Fruit fly (Drosophila melanogaster) whole organism, embryonic: ENCODE results near the gene CG6602.

Source experiments
- BEAF-32 ChIP-seq: fragments of 200-800 bp; sonication (Bioruptor generic); optimal IDR thresholded peaks from 3 replicates; lab custom pipeline; 2017; ENCODE audit warnings: missing biosample characterization, missing genetic modification characterization, mild to moderate bottlenecking, moderate library complexity, missing genetic modification reagents
- CG10543 ChIP-seq: fragments of 200-800 bp; sonication (Bioruptor generic); optimal IDR thresholded peaks from 3 replicates; lab custom pipeline; 2017; ENCODE audit warnings: missing biosample characterization, mild to moderate bottlenecking, missing genetic modification characterization, moderate library complexity
- CG11085 ChIP-seq: fragments of 200-800 bp; sonication (Bioruptor generic); IDR thresholded peaks from 2 replicates; pipeline ENCODE4 v1.3.6; 2022; ENCODE audit warnings: missing biosample characterization, missing genetic modification characterization
- CG11696 ChIP-seq: fragments of 200-800 bp; sonication (Bioruptor generic); IDR thresholded peaks from 2 replicates; pipeline ENCODE4 v1.3.6; 2022; ENCODE audit warnings: missing biosample characterization, missing genetic modification characterization
- CG11723 ChIP-seq: fragments of 200-800 bp; sonication (Bioruptor generic); optimal IDR thresholded peaks from 2 replicates; lab custom pipeline; 2017; ENCODE audit warnings: missing biosample characterization, mild to moderate bottlenecking, missing genetic modification characterization
- CG12299 ChIP-seq: fragments of 200-800 bp; sonication (Bioruptor generic); optimal IDR thresholded peaks from 2 replicates; lab custom pipeline; 2018; ENCODE audit warnings: missing biosample characterization, mild to moderate bottlenecking, missing genetic modification characterization
- CG12391 ChIP-seq: fragments of 200-800 bp; sonication (Bioruptor generic); optimal IDR thresholded peaks from 3 replicates; lab custom pipeline; 2018; ENCODE audit warnings: missing biosample characterization, mild to moderate bottlenecking, missing genetic modification characterization, moderate library complexity
- CG12744 ChIP-seq: fragments of 200-800 bp; sonication (Bioruptor generic); optimal IDR thresholded peaks from 2 replicates; lab custom pipeline; 2016; ENCODE audit warnings: missing biosample characterization, missing genetic modification characterization
- CG13287 ChIP-seq: fragments of 200-800 bp; sonication (Bioruptor generic); IDR thresholded peaks from 2 replicates; pipeline ENCODE4 v1.3.6; 2022; ENCODE audit warnings: missing biosample characterization, missing genetic modification characterization; ENCODE audit not compliant: partially characterized antibody
- CG14441 ChIP-seq: fragments of 200-800 bp; sonication (Bioruptor generic); IDR thresholded peaks from 2 replicates; pipeline ENCODE4 v1.3.6; 2022; ENCODE audit warnings: missing biosample characterization, missing genetic modification characterization
- CG14860 ChIP-seq: fragments of 200-800 bp; sonication (Bioruptor generic); IDR thresholded peaks from 3 replicates; pipeline ENCODE4 v1.3.6; 2022; ENCODE audit warnings: missing biosample characterization, missing genetic modification characterization; ENCODE audit not compliant: partially characterized antibody
- CG14965 ChIP-seq: fragments of 200-800 bp; sonication (Bioruptor generic); optimal IDR thresholded peaks from 2 replicates; lab custom pipeline; 2016; ENCODE audit warnings: missing biosample characterization, missing genetic modification characterization, borderline replicate concordance
- CG17385 ChIP-seq: fragments of 200-800 bp; sonication (Bioruptor generic); optimal IDR thresholded peaks from 3 replicates; lab custom pipeline; 2018; ENCODE audit warnings: missing biosample characterization, mild to moderate bottlenecking, missing genetic modification characterization
- CG1792 ChIP-seq: fragments of 200-800 bp; sonication (Bioruptor generic); optimal IDR thresholded peaks from 2 replicates; lab custom pipeline; 2016; ENCODE audit warnings: missing biosample characterization, missing genetic modification characterization
- CG30403 ChIP-seq: fragments of 200-800 bp; sonication (Bioruptor generic); optimal IDR thresholded peaks from 3 replicates; lab custom pipeline; 2016; ENCODE audit warnings: missing biosample characterization, missing genetic modification characterization
- CG3407 ChIP-seq: fragments of 200-800 bp; sonication (Bioruptor generic); optimal IDR thresholded peaks from 2 replicates; lab custom pipeline; 2018; ENCODE audit warnings: missing biosample characterization, mild to moderate bottlenecking, missing genetic modification characterization
- CG42726 ChIP-seq: fragments of 200-800 bp; sonication (Bioruptor generic); IDR thresholded peaks from 2 replicates; pipeline ENCODE4 v1.3.6; 2022; ENCODE audit warnings: missing biosample characterization, missing genetic modification characterization; ENCODE audit not compliant: partially characterized antibody
- CG4730 ChIP-seq: fragments of 200-800 bp; sonication (Bioruptor generic); IDR thresholded peaks from 2 replicates; pipeline ENCODE4 v1.3.6; 2022; ENCODE audit warnings: missing biosample characterization, missing genetic modification characterization
- CG6175 ChIP-seq: fragments of 200-800 bp; sonication (Bioruptor generic); IDR thresholded peaks from 3 replicates; pipeline ENCODE4 v1.3.6; 2022; ENCODE audit warnings: missing biosample characterization, missing genetic modification characterization
- CG7987 ChIP-seq: fragments of 200-800 bp; sonication (Bioruptor generic); optimal IDR thresholded peaks from 2 replicates; lab custom pipeline; 2018; ENCODE audit warnings: missing biosample characterization, mild to moderate bottlenecking, missing genetic modification characterization, moderate library complexity
- CG8089 ChIP-seq: fragments of 200-800 bp; sonication (Bioruptor generic); optimal IDR thresholded peaks from 3 replicates; lab custom pipeline; 2016; ENCODE audit warnings: missing biosample characterization, missing genetic modification characterization
- CG9609 ChIP-seq: fragments of 200-800 bp; sonication (Bioruptor generic); optimal IDR thresholded peaks from 3 replicates; lab custom pipeline; 2016; ENCODE audit warnings: missing biosample characterization, missing genetic modification characterization
- CG9817 ChIP-seq: fragments of 200-800 bp; sonication (Bioruptor generic); optimal IDR thresholded peaks from 2 replicates; lab custom pipeline; 2018; ENCODE audit warnings: missing biosample characterization, mild to moderate bottlenecking, missing genetic modification characterization, moderate library complexity
- CoRest ChIP-seq: fragments of 200-800 bp; sonication (Bioruptor generic); optimal IDR thresholded peaks from 3 replicates; lab custom pipeline; 2018; ENCODE audit warnings: missing biosample characterization, mild to moderate bottlenecking, missing genetic modification characterization, moderate library complexity
- D19A ChIP-seq: fragments of 200-800 bp; optimal IDR thresholded peaks from 3 replicates; lab custom pipeline; 2019; ENCODE audit warnings: missing biosample characterization, mild to moderate bottlenecking, missing genetic modification characterization, moderate library complexity
- Eip74EF ChIP-seq, 2 experiments: fragments of 200-800 bp in 1 of 2; fragments of >200 bp in 1 of 2; sonication (Bioruptor generic) in 1 of 2; optimal IDR thresholded peaks; 2 replicates each; lab custom pipeline; 2017 to 2019; ENCODE audit warnings: missing biosample characterization in 2 of 2, missing genetic modification characterization in 2 of 2, mild to moderate bottlenecking in 1 of 2, moderate library complexity in 1 of 2
- Gug ChIP-seq: fragments of 200-800 bp; sonication (Bioruptor generic); IDR thresholded peaks from 4 replicates; pipeline ENCODE4 v1.3.6; 2022; ENCODE audit warnings: missing biosample characterization, missing genetic modification characterization
- Hmx ChIP-seq: fragments of 200-800 bp; sonication (Bioruptor generic); optimal IDR thresholded peaks from 2 replicates; lab custom pipeline; 2016; ENCODE audit warnings: missing biosample characterization, missing genetic modification characterization
- Lim3 ChIP-seq: fragments of 200-800 bp; sonication (Bioruptor generic); IDR thresholded peaks from 2 replicates; pipeline ENCODE4 v1.3.6; 2022; ENCODE audit warnings: missing biosample characterization, missing genetic modification characterization
- Sox102F ChIP-seq: fragments of 200-800 bp; sonication (Bioruptor generic); optimal IDR thresholded peaks from 2 replicates; lab custom pipeline; 2018; ENCODE audit warnings: missing biosample characterization, mild to moderate bottlenecking, missing genetic modification characterization, moderate library complexity
- Tbp ChIP-seq: fragments of >200 bp; optimal IDR thresholded peaks from 2 replicates; lab custom pipeline; 2018; ENCODE audit warnings: missing biosample characterization, missing genetic modification characterization
- corto ChIP-seq: fragments of 200-800 bp; sonication (Bioruptor generic); optimal IDR thresholded peaks from 2 replicates; lab custom pipeline; 2016; ENCODE audit warnings: missing biosample characterization, mild to moderate bottlenecking, missing genetic modification characterization, moderate library complexity
- ftz-f1 ChIP-seq: fragments of 200-800 bp; sonication (Bioruptor generic); optimal IDR thresholded peaks from 2 replicates; lab custom pipeline; 2016; ENCODE audit warnings: missing biosample characterization, missing genetic modification characterization
- hbn ChIP-seq: fragments of 200-800 bp; sonication (Bioruptor generic); IDR thresholded peaks from 2 replicates; pipeline ENCODE4 v1.3.6; 2022; ENCODE audit warnings: missing biosample characterization, missing genetic modification characterization; ENCODE audit not compliant: partially characterized antibody
- kah ChIP-seq: fragments of 200-800 bp; sonication (Bioruptor generic); optimal IDR thresholded peaks from 2 replicates; lab custom pipeline; 2018; ENCODE audit warnings: missing biosample characterization, mild to moderate bottlenecking, missing genetic modification characterization
- klu ChIP-seq: fragments of 200-800 bp; sonication (Bioruptor generic); IDR thresholded peaks from 2 replicates; pipeline ENCODE4 v1.3.6; 2022; ENCODE audit warnings: missing biosample characterization, missing genetic modification characterization
- lola ChIP-seq, 3 experiments: fragments of >200 bp in 2 of 3; fragments of 200-800 bp in 1 of 3; sonication (Bioruptor generic) in 1 of 3; optimal IDR thresholded peaks; 2 replicates each; lab custom pipeline; 2017 to 2019; ENCODE audit warnings: missing biosample characterization in 3 of 3, missing genetic modification characterization in 3 of 3, mild to moderate bottlenecking in 1 of 3, moderate library complexity in 1 of 3
- lov ChIP-seq, 2 experiments: fragments of 200-800 bp in 1 of 2; fragments of >200 bp in 1 of 2; sonication (Bioruptor generic) in 1 of 2; IDR thresholded peaks in 1 of 2; optimal IDR thresholded peaks in 1 of 2; 2 replicates in 1 of 2; 3 replicates in 1 of 2; pipeline versions ENCODE4 v1.3.6 to Lab custom; 2017 to 2022; ENCODE audit warnings: missing biosample characterization in 1 of 2, missing genetic modification characterization in 1 of 2
- nerfin-1 ChIP-seq: fragments of 200-800 bp; sonication (Bioruptor generic); optimal IDR thresholded peaks from 3 replicates; lab custom pipeline; 2019; ENCODE audit warnings: missing biosample characterization, mild to moderate bottlenecking, missing genetic modification characterization, moderate library complexity
- pfk ChIP-seq: fragments of 200-800 bp; sonication (Bioruptor generic); optimal IDR thresholded peaks from 2 replicates; lab custom pipeline; 2018; ENCODE audit warnings: missing biosample characterization, mild to moderate bottlenecking, missing genetic modification characterization, moderate library complexity
- repo ChIP-seq: fragments of 200-800 bp; sonication (Bioruptor generic); optimal IDR thresholded peaks from 2 replicates; lab custom pipeline; 2016; ENCODE audit warnings: missing biosample characterization, missing genetic modification characterization
- rib ChIP-seq: fragments of 200-800 bp; sonication (Bioruptor generic); IDR thresholded peaks from 2 replicates; pipeline ENCODE4 v1.3.6; 2022; ENCODE audit warnings: missing biosample characterization, missing genetic modification characterization
- scrt ChIP-seq: fragments of 200-800 bp; sonication (Bioruptor generic); optimal IDR thresholded peaks from 2 replicates; lab custom pipeline; 2018; ENCODE audit warnings: missing biosample characterization, mild to moderate bottlenecking, missing genetic modification characterization, moderate library complexity
- shn ChIP-seq: fragments of 200-800 bp; sonication (Bioruptor generic); optimal IDR thresholded peaks from 3 replicates; lab custom pipeline; 2016; ENCODE audit warnings: missing biosample characterization, missing genetic modification characterization
- slou ChIP-seq: fragments of 200-800 bp; sonication (Bioruptor generic); optimal IDR thresholded peaks from 3 replicates; lab custom pipeline; 2016; ENCODE audit warnings: missing biosample characterization, missing genetic modification characterization
- sqz ChIP-seq: fragments of 200-800 bp; sonication (Bioruptor generic); optimal IDR thresholded peaks from 3 replicates; lab custom pipeline; 2018; ENCODE audit warnings: missing biosample characterization, mild to moderate bottlenecking, missing genetic modification characterization
- unpg ChIP-seq: fragments of 200-800 bp; sonication (Bioruptor generic); optimal IDR thresholded peaks from 3 replicates; lab custom pipeline; 2018; ENCODE audit warnings: missing biosample characterization, mild to moderate bottlenecking, missing genetic modification characterization, moderate library complexity
- z ChIP-seq: fragments of 200-800 bp; sonication (Bioruptor generic); IDR thresholded peaks from 3 replicates; pipeline ENCODE4 v1.3.6; 2022; ENCODE audit warnings: missing biosample characterization, missing genetic modification characterization

The CG6602 gene

DNA sequence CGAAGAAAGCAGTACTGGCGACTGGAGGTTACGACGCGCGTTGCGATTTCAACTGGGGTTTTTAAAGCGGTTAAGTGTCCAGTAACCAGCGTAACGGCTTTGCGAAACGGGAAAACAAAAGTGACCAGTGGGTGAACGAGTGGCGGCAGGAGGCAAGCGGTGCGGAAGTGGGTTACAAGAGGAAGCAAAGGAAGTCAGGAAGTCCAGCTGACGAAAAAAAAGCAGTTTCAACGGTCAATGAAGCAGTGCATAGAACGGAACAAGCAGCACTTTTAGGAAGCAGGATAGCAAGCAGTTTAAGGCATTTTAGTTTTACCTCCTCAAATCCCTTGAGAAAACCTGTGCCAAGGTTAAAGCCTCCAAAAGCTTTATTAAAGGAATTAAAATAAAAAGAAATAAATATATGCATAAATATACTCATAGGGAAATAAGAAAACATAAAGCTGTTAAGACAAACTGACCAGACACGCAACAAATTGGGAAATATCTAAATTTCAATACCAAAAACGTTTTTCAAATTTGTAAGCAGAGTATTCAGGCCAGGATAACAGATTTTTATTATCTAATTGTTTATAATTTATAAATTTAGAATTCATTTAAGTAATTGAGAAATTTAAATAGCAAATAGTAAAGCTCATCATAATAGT is 12.8 kb upstream of the CG6602 start, which contains the start of gene CG6592 (continued):
- TF ChIP-seq lola (GFP tag; optimal IDR thresholded peaks at IDR 0.05; lab: Kevin White, UChicago) (peak in 1 of 3 experiments; percentile 63), CG42726 (GFP tag; lab: Robert Waterston, UW) (no peak), CG9609 (GFP tag; lab: Kevin White, UChicago) (peak; percentile 36), CG17385 (peak; percentile 66), repo (no peak), CG11723 (GFP tag; lab: Kevin White, UChicago) (peak; percentile 11), CG3407 (GFP tag; lab: Kevin White, UChicago) (peak; percentile 10), D19A (tag; lab: Kevin White, UChicago) (no peak), CG30403 (GFP tag; lab: Kevin White, UChicago) (no peak), CG13287 (GFP tag; lab: Robert Waterston, UW) (no peak), scrt (GFP tag; lab: Kevin White, UChicago) (no peak), Hmx (GFP tag; lab: Kevin White, UChicago) (no peak), Gug (GFP tag; lab: Robert Waterston, UW) (no peak; the same call in 3 of the 4 replicates), pfk (GFP tag; lab: Kevin White, UChicago) (no peak), slou (GFP tag; lab: Kevin White, UChicago) (no peak), CG14860 (GFP tag; lab: Robert Waterston, UW) (no peak), CG10543 (GFP tag; lab: Kevin White, UChicago) (no peak), nerfin-1 (no peak), z (GFP tag; lab: Robert Waterston, UW) (no peak), CoRest (tag; lab: Kevin White, UChicago) (peak; percentile 58), BEAF-32 (GFP tag; lab: Kevin White, UChicago) (peak; percentile 11), shn (GFP tag; lab: Kevin White, UChicago) (peak; percentile 32), CG8089 (peak; percentile 67), sqz (GFP tag; lab: Kevin White, UChicago) (no peak), CG14965 (no peak), CG6175 (GFP tag; lab: Robert Waterston, UW) (no peak), CG14441 (GFP tag; lab: Robert Waterston, UW) (no peak), ftz-f1 (GFP tag; lab: Kevin White, UChicago) (no peak), CG9817 (peak; percentile 12), CG11085 (0 out of 2 replicates have a peak, but pooled peaks have one; percentile 25), Sox102F (GFP tag; lab: Kevin White, UChicago) (no peak), CG12391 (tag; lab: Kevin White, UChicago) (no peak), klu (GFP tag; lab: Robert Waterston, UW) (no peak), Tbp (GFP tag; lab: Kevin White, UChicago) (no peak), corto (GFP tag; lab: Kevin White, UChicago) (no peak), CG12744 (GFP tag; lab: Kevin White, UChicago) (peak; percentile 4), CG11696 (no peak), rib (GFP tag; lab: Robert Waterston, UW) (no peak), unpg (GFP tag; lab: Kevin White, UChicago) (peak; percentile 18), CG1792 (GFP tag; lab: Kevin White, UChicago) (no peak), hbn (GFP tag; lab: Robert Waterston, UW) (no peak), CG4730 (GFP tag; lab: Robert Waterston, UW) (no peak), Lim3 (GFP tag; lab: Robert Waterston, UW) (no peak), Eip74EF (GFP tag; optimal IDR thresholded peaks at IDR 0.05; lab: Kevin White, UChicago) (peak in 1 of 2 experiments; percentile 24), lov (optimal IDR thresholded peaks at IDR 0.05; lab: Kevin White, UChicago) (no peak), lov (GFP tag; IDR thresholded peaks at IDR 0.05; lab: Robert Waterston, UW) (peak; percentile 73; the same call in 2 of the 3 replicates), CG12299 (tag; lab: Kevin White, UChicago) (no peak), kah (no peak), CG7987 (GFP tag; lab: Kevin White, UChicago) (no peak)
